Worm (Caenorhabditis elegans) whole organism, L1 larva: ENCODE results near the gene ZK742.6.

ENCODE experiments used
- ama-1 ChIP-seq: fragments of 150-350 bp; optimal IDR thresholded peaks from 2 replicates; lab custom pipeline; 2014
- dpl-1 ChIP-seq, 3 experiments: fragments of 150-350 bp in 2 of 3; sonication (generic microtip) in 1 of 3; optimal IDR thresholded peaks; 2 replicates each; lab custom pipeline; 2014 to 2017; ENCODE audit warnings: missing biosample characterization in 3 of 3, missing genetic modification characterization in 3 of 3, missing genetic modification reagents in 3 of 3
- efl-3 ChIP-seq: fragments of 200-800 bp; sonication (Bioruptor generic); optimal IDR thresholded peaks from 2 replicates; lab custom pipeline; 2018; ENCODE audit warnings: mild to moderate bottlenecking, missing genetic modification characterization, missing compliant biosample characterization
- fos-1 ChIP-seq: fragments of 150-350 bp; optimal IDR thresholded peaks from 2 replicates; lab custom pipeline; 2014; ENCODE audit warnings: missing biosample characterization, missing genetic modification characterization
- lin-15B ChIP-seq: fragments of 150-350 bp; sonication (generic microtip); optimal IDR thresholded peaks from 3 replicates; lab custom pipeline; 2014; ENCODE audit warnings: missing biosample characterization, missing genetic modification characterization
- lin-35 ChIP-seq, 2 experiments: fragments of 150-350 bp; optimal IDR thresholded peaks; 2 replicates each; lab custom pipeline; 2014; ENCODE audit warnings: missing biosample characterization in 2 of 2, missing genetic modification characterization in 2 of 2, missing genetic modification reagents in 2 of 2
- lir-3 ChIP-seq: sonication (generic microtip); optimal IDR thresholded peaks from 2 replicates; lab custom pipeline; 2016; ENCODE audit warnings: mild to moderate bottlenecking, missing genetic modification characterization, moderate library complexity, missing compliant biosample characterization; ENCODE audit not compliant: poor library complexity
- lsy-2 ChIP-seq, 2 experiments: fragments of 150-350 bp; optimal IDR thresholded peaks; 2 replicates each; lab custom pipeline; 2014; ENCODE audit warnings: missing biosample characterization in 2 of 2, missing genetic modification characterization in 2 of 2
- nhr-71 ChIP-seq: sonication (generic microtip); optimal IDR thresholded peaks from 2 replicates; lab custom pipeline; 2016; ENCODE audit warnings: mild to moderate bottlenecking, missing genetic modification characterization, moderate library complexity, missing compliant biosample characterization
- nhr-76 ChIP-seq: sonication (generic microtip); optimal IDR thresholded peaks from 2 replicates; lab custom pipeline; 2017; ENCODE audit warnings: missing biosample characterization, missing genetic modification characterization
- snpc-4 ChIP-seq: fragments of 150-350 bp; optimal IDR thresholded peaks from 2 replicates; lab custom pipeline; 2014; ENCODE audit warnings: missing biosample characterization, missing genetic modification characterization
- unc-130 ChIP-seq: fragments of 150-350 bp; optimal IDR thresholded peaks from 2 replicates; lab custom pipeline; 2017; ENCODE audit warnings: missing biosample characterization, missing genetic modification characterization, inconsistent platforms
- unc-30 ChIP-seq: sonication (generic microtip); optimal IDR thresholded peaks from 2 replicates; lab custom pipeline; 2017; ENCODE audit warnings: missing biosample characterization, missing genetic modification characterization
- unc-62 ChIP-seq: fragments of 150-350 bp; optimal IDR thresholded peaks from 2 replicates; lab custom pipeline; 2014; ENCODE audit warnings: missing biosample characterization, missing genetic modification reagents, missing genetic modification characterization

DNA sequence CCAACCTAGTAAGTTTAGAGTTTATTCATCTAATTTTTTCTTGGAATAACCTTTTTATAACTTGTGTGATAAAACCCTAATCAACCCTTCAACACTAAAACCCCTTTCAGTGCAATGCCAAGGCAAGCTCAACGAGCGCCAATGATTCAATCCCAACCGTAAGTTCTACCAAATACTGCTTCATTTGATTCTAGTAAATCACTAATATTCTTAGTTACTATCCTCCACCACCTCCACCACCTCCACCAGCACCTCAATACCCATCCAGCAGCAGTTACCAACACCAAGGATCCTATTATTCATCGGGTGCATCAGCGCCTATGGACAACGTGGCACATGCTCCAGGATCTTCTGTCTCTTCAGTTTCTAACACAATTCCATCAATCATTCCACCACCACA, 28.9 kb downstream of the ZK742.6 start:
- TF ChIP-seq nhr-71 (no peak), lsy-2 (tag; optimal IDR thresholded peaks at IDR 0.05; lab: Kevin White, UChicago) (no peak), unc-130 (tag; lab: Kevin White, UChicago) (no peak), unc-62 (no peak), lin-15B (tag; lab: Kevin White, UChicago) (no peak), lin-35 (GFP tag; optimal IDR thresholded peaks at IDR 0.05; lab: Kevin White, UChicago) (no peak), nhr-76 (tag; lab: Kevin White, UChicago) (no peak), snpc-4 (tag; lab: Kevin White, UChicago) (no peak), efl-3 (GFP tag; lab: Kevin White, UChicago) (no peak), fos-1 (tag; lab: Kevin White, UChicago) (no peak), unc-30 (tag; lab: Kevin White, UChicago) (no peak), dpl-1 (GFP tag; optimal IDR thresholded peaks at IDR 0.05; lab: Kevin White, UChicago) (no peak), ama-1 (lab: Kevin White, UChicago) (no peak), lir-3 (no peak)
